Worm (Caenorhabditis elegans) whole organism, young adult: ENCODE measurements around the gene F01D5.8.

Experiments used
- B0035.1 ChIP-seq: sonication (generic microtip); optimal IDR thresholded peaks from 2 replicates; lab custom pipeline; 2016; ENCODE audit warnings: missing genetic modification characterization, mild to moderate bottlenecking, missing compliant biosample characterization, missing genotype, missing genetic modification reagents
- B0261.1 ChIP-seq: sonication (generic microtip); optimal IDR thresholded peaks from 2 replicates; lab custom pipeline; 2016; ENCODE audit warnings: mild to moderate bottlenecking, missing genetic modification characterization, moderate library complexity, missing compliant biosample characterization
- B0336.3 ChIP-seq: fragments of 200-800 bp; sonication (Bioruptor generic); IDR thresholded peaks from 2 replicates; pipeline ENCODE4 v1.3.6; 2022; ENCODE audit warnings: missing genetic modification characterization, missing compliant biosample characterization
- C06A6.2 ChIP-seq: fragments of 200-800 bp; sonication (Bioruptor generic); conservative IDR thresholded peaks from 2 replicates; pipeline ENCODE4 v1.3.6; 2022; ENCODE audit warnings: missing genetic modification characterization, missing compliant biosample characterization
- D2030.7 ChIP-seq: fragments of 200-800 bp; sonication (Bioruptor generic); IDR thresholded peaks from 2 replicates; pipeline ENCODE4 v1.3.6; 2022; ENCODE audit warnings: missing genetic modification reagents, missing genetic modification characterization, missing compliant biosample characterization
- F33H1.4 ChIP-seq: fragments of 200-800 bp; sonication (Bioruptor generic); IDR thresholded peaks from 2 replicates; pipeline ENCODE4 v1.3.6; 2022; ENCODE audit warnings: missing genetic modification reagents, missing genetic modification characterization, missing compliant biosample characterization
- F37B4.10 ChIP-seq: fragments of 200-800 bp; sonication (Bioruptor generic); IDR thresholded peaks from 2 replicates; pipeline ENCODE4 v1.3.6; 2022; ENCODE audit warnings: missing genetic modification characterization, missing compliant biosample characterization
- F52B5.7 ChIP-seq: sonication (generic microtip); optimal IDR thresholded peaks from 2 replicates; lab custom pipeline; 2016; ENCODE audit warnings: mild to moderate bottlenecking, missing genetic modification characterization, missing compliant biosample characterization
- F55B11.4 ChIP-seq: sonication (generic microtip); optimal IDR thresholded peaks from 2 replicates; lab custom pipeline; 2016; ENCODE audit warnings: missing compliant biosample characterization, missing genetic modification characterization, borderline replicate concordance; ENCODE audit not compliant: insufficient read depth
- K12H6.12 ChIP-seq: fragments of 200-800 bp; sonication (Bioruptor generic); optimal IDR thresholded peaks from 2 replicates; lab custom pipeline; 2018; ENCODE audit warnings: mild to moderate bottlenecking, missing genetic modification characterization, missing compliant biosample characterization
- T07F8.4 ChIP-seq: sonication (generic microtip); optimal IDR thresholded peaks from 2 replicates; lab custom pipeline; 2016; ENCODE audit warnings: mild to moderate bottlenecking, missing genetic modification characterization, moderate library complexity, missing compliant biosample characterization
- Y53G8AR.9 ChIP-seq: fragments of 200-800 bp; sonication (Bioruptor generic); conservative IDR thresholded peaks from 2 replicates; pipeline ENCODE4 v1.3.6; 2022; ENCODE audit warnings: missing genetic modification reagents, missing genetic modification characterization, missing compliant biosample characterization
- Y56A3A.18 ChIP-seq: fragments of 200-800 bp; sonication (Bioruptor generic); IDR thresholded peaks from 2 replicates; pipeline ENCODE4 v1.3.6; 2022; ENCODE audit warnings: missing genetic modification reagents, missing genetic modification characterization, missing compliant biosample characterization
- Y67H2A.10 ChIP-seq: fragments of 200-800 bp; sonication (Bioruptor generic); conservative IDR thresholded peaks from 2 replicates; pipeline ENCODE4 v1.3.6; 2022; ENCODE audit warnings: missing genetic modification reagents, missing genetic modification characterization, missing compliant biosample characterization
- Y95B8A.8 ChIP-seq: fragments of 200-800 bp; sonication (Bioruptor generic); IDR thresholded peaks from 2 replicates; pipeline ENCODE4 v1.3.6; 2022; ENCODE audit warnings: missing genetic modification reagents, missing genetic modification characterization, missing compliant biosample characterization
- aptf-2 ChIP-seq: fragments of 200-800 bp; sonication (Bioruptor generic); conservative IDR thresholded peaks from 2 replicates; pipeline ENCODE4 v1.3.6; 2022; ENCODE audit warnings: missing genetic modification reagents, missing genetic modification characterization, missing compliant biosample characterization
- attf-6 ChIP-seq: fragments of 200-800 bp; sonication (Bioruptor generic); IDR thresholded peaks from 2 replicates; pipeline ENCODE4 v1.3.6; 2022; ENCODE audit warnings: missing genetic modification reagents, missing genetic modification characterization, missing compliant biosample characterization
- bed-1 ChIP-seq: fragments of 200-800 bp; sonication (Bioruptor generic); IDR thresholded peaks from 2 replicates; pipeline ENCODE4 v1.3.6; 2022; ENCODE audit warnings: missing genetic modification reagents, missing genetic modification characterization, missing compliant biosample characterization
- cebp-1 ChIP-seq, 2 experiments: fragments of 200-800 bp in 1 of 2; sonication (Bioruptor generic) in 1 of 2; sonication (generic microtip) in 1 of 2; IDR thresholded peaks in 1 of 2; optimal IDR thresholded peaks in 1 of 2; 2 replicates each; pipeline versions ENCODE4 v1.3.6 to Lab custom; 2017 to 2022; ENCODE audit warnings: missing compliant biosample characterization in 2 of 2, missing genetic modification characterization in 2 of 2, mild to moderate bottlenecking in 1 of 2, missing genetic modification reagents in 1 of 2, moderate library complexity in 1 of 2
- ceh-27 ChIP-seq: fragments of 200-800 bp; sonication (Bioruptor generic); optimal IDR thresholded peaks from 2 replicates; lab custom pipeline; 2018; ENCODE audit warnings: mild to moderate bottlenecking, missing genetic modification characterization, moderate library complexity, missing compliant biosample characterization
- ceh-58 ChIP-seq: fragments of 200-800 bp; sonication (Bioruptor generic); IDR thresholded peaks from 2 replicates; pipeline ENCODE4 v1.3.6; 2022; ENCODE audit warnings: missing genetic modification characterization, missing compliant biosample characterization
- ceh-79 ChIP-seq: sonication (generic microtip); optimal IDR thresholded peaks from 2 replicates; lab custom pipeline; 2017; ENCODE audit warnings: mild to moderate bottlenecking, missing genetic modification characterization, missing compliant biosample characterization
- chd-7 ChIP-seq: sonication (generic microtip); optimal IDR thresholded peaks from 2 replicates; lab custom pipeline; 2016; ENCODE audit warnings: mild to moderate bottlenecking, missing genetic modification characterization, moderate library complexity, missing compliant biosample characterization
- dox-1 ChIP-seq: fragments of 200-800 bp; sonication (Bioruptor generic); IDR thresholded peaks from 2 replicates; pipeline ENCODE4 v1.3.6; 2022; ENCODE audit warnings: missing genetic modification reagents, missing genetic modification characterization, missing compliant biosample characterization
- dpl-1 ChIP-seq: fragments of 150-350 bp; optimal IDR thresholded peaks from 2 replicates; lab custom pipeline; 2014; ENCODE audit warnings: missing biosample characterization, missing genetic modification reagents, missing genetic modification characterization
- egl-44 ChIP-seq: fragments of 200-800 bp; sonication (Bioruptor generic); IDR thresholded peaks from 2 replicates; pipeline ENCODE4 v1.3.6; 2022; ENCODE audit warnings: missing genetic modification reagents, missing genetic modification characterization, missing compliant biosample characterization
- egrh-3 ChIP-seq: fragments of 200-800 bp; sonication (Bioruptor generic); IDR thresholded peaks from 2 replicates; pipeline ENCODE4 v1.3.6; 2022; ENCODE audit warnings: missing genetic modification reagents, missing genetic modification characterization, missing compliant biosample characterization
- ekl-4 ChIP-seq: fragments of 200-800 bp; sonication (Bioruptor generic); IDR thresholded peaks from 2 replicates; pipeline ENCODE4 v1.3.6; 2022; ENCODE audit warnings: missing genetic modification reagents, missing genetic modification characterization, missing compliant biosample characterization
- lag-1 ChIP-seq: fragments of 200-800 bp; sonication (Bioruptor generic); IDR thresholded peaks from 2 replicates; pipeline ENCODE4 v1.3.6; 2022; ENCODE audit warnings: missing genetic modification reagents, missing genetic modification characterization, missing compliant biosample characterization
- lin-54 ChIP-seq: fragments of 200-800 bp; sonication (Bioruptor generic); optimal IDR thresholded peaks from 2 replicates; lab custom pipeline; 2018; ENCODE audit warnings: mild to moderate bottlenecking, missing genetic modification characterization, missing compliant biosample characterization
- lsl-1 ChIP-seq: fragments of 200-800 bp; sonication (Bioruptor generic); optimal IDR thresholded peaks from 2 replicates; lab custom pipeline; 2018; ENCODE audit warnings: mild to moderate bottlenecking, missing genetic modification characterization, moderate library complexity, missing compliant biosample characterization
- lsy-27 ChIP-seq: sonication (generic microtip); optimal IDR thresholded peaks from 2 replicates; lab custom pipeline; 2017; ENCODE audit warnings: missing genetic modification characterization, mild to moderate bottlenecking, missing compliant biosample characterization, antibody characterized with exemption, missing genotype, borderline replicate concordance; ENCODE audit not compliant: insufficient read depth
- madf-3 ChIP-seq: fragments of 200-800 bp; sonication (Bioruptor generic); IDR thresholded peaks from 2 replicates; pipeline ENCODE4 v1.3.6; 2022; ENCODE audit warnings: missing genetic modification reagents, missing genetic modification characterization, missing compliant biosample characterization
- mes-4 ChIP-seq: sonication (generic microtip); optimal IDR thresholded peaks from 2 replicates; lab custom pipeline; 2016; ENCODE audit warnings: missing genotype, missing genetic modification characterization, missing compliant biosample characterization
- mxl-1 ChIP-seq: sonication (generic microtip); optimal IDR thresholded peaks from 2 replicates; lab custom pipeline; 2016; ENCODE audit warnings: missing genetic modification characterization, missing compliant biosample characterization
- nfya-1 ChIP-seq: sonication (generic microtip); optimal IDR thresholded peaks from 2 replicates; lab custom pipeline; 2017; ENCODE audit warnings: antibody characterized with exemption, missing compliant biosample characterization, missing genetic modification characterization, borderline replicate concordance; ENCODE audit not compliant: insufficient read depth
- nfyb-1 ChIP-seq: fragments of 200-800 bp; sonication (Bioruptor generic); IDR thresholded peaks from 2 replicates; pipeline ENCODE4 v1.3.6; 2022; ENCODE audit warnings: missing genetic modification reagents, missing genetic modification characterization, missing compliant biosample characterization
- nhr-80 ChIP-seq: sonication (generic microtip); optimal IDR thresholded peaks from 2 replicates; lab custom pipeline; 2016; ENCODE audit warnings: missing genetic modification characterization, missing compliant biosample characterization
- nhr-90 ChIP-seq: sonication (generic microtip); optimal IDR thresholded peaks from 2 replicates; lab custom pipeline; 2016; ENCODE audit warnings: missing genotype, mild to moderate bottlenecking, missing genetic modification characterization, missing compliant biosample characterization
- pha-4 ChIP-seq: fragments of 150-350 bp; sonication (generic microtip); optimal IDR thresholded peaks from 2 replicates; lab custom pipeline; 2014; ENCODE audit warnings: missing biosample characterization, missing genetic modification reagents, missing genetic modification characterization
- rpc-1 ChIP-seq, 2 experiments: fragments of 150-350 bp in 1 of 2; sonication (generic microtip) in 1 of 2; optimal IDR thresholded peaks; 2 replicates each; lab custom pipeline; 2014 to 2018; ENCODE audit warnings: missing biosample characterization in 1 of 2, missing genetic modification characterization in 1 of 2, missing genetic modification reagents in 1 of 2, missing genotype in 1 of 2
- sdz-38 ChIP-seq: sonication (generic microtip); optimal IDR thresholded peaks from 2 replicates; lab custom pipeline; 2016; ENCODE audit warnings: missing genotype, missing genetic modification characterization, missing compliant biosample characterization
- sea-2 ChIP-seq: fragments of 200-800 bp; sonication (Bioruptor generic); IDR thresholded peaks from 2 replicates; pipeline ENCODE4 v1.3.6; 2022; ENCODE audit warnings: missing genetic modification characterization, missing compliant biosample characterization
- tbp1 ChIP-seq: fragments of 200-800 bp; sonication (Bioruptor generic); optimal IDR thresholded peaks from 2 replicates; lab custom pipeline; 2018; ENCODE audit warnings: mild to moderate bottlenecking, missing genetic modification characterization, missing compliant biosample characterization
- tlf-1 ChIP-seq: fragments of 200-800 bp; sonication (Bioruptor generic); optimal IDR thresholded peaks from 2 replicates; lab custom pipeline; 2018; ENCODE audit warnings: mild to moderate bottlenecking, missing genetic modification characterization, missing compliant biosample characterization
- ztf-25 ChIP-seq: fragments of 200-800 bp; sonication (Bioruptor generic); IDR thresholded peaks from 2 replicates; pipeline ENCODE4 v1.3.6; 2022; ENCODE audit warnings: missing genetic modification reagents, missing genetic modification characterization, missing compliant biosample characterization
- ztf-28 ChIP-seq: fragments of 200-800 bp; sonication (Bioruptor generic); IDR thresholded peaks from 2 replicates; pipeline ENCODE4 v1.3.6; 2022; ENCODE audit warnings: missing genetic modification reagents, missing genetic modification characterization, missing compliant biosample characterization
- ztf-3 ChIP-seq: fragments of 200-800 bp; sonication (Bioruptor generic); optimal IDR thresholded peaks from 2 replicates; lab custom pipeline; 2018; ENCODE audit warnings: mild to moderate bottlenecking, missing genetic modification characterization, missing compliant biosample characterization

The F01D5.8 gene

DNA sequence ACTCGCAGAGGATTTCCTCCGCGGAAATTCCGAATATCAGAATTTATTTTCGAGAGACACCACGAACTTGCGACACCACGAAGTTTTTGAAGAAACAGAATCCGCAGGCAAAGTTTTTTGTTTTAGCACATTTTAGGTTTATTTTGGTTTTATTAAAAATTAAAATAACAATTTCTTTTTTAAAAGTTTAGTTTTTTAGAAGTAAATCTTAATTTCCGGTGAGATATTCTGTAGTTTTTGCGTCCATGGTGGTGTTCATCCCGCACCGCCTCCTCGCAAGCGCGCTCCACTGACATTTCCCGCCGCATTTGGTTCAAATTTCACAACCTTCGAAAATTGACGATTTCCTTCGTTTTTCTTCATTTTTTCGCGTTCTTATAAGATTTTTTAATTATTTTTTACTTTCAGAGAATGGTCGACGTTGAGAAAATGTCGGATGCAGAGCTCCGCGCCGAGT is 52.6 kb downstream of the F01D5.8 start, which contains the start of gene lem-2 (continued):
- TF ChIP-seq F37B4.10 (GFP tag; lab: Robert Waterston, UW) (no peak), lsl-1 (peak; percentile 63), sea-2 (no peak), Y53G8AR.9 (GFP tag; lab: Robert Waterston, UW) (peak; percentile 11; the same call in 1 of the 2 replicates), bed-1 (GFP tag; lab: Robert Waterston, UW) (no peak), rpc-1 (optimal IDR thresholded peaks at IDR 0.05; lab: Kevin White, UChicago) (no peak), rpc-1 (tag; optimal IDR thresholded peaks at IDR 0.05; lab: Kevin White, UChicago) (no peak), nhr-90 (tag; lab: Kevin White, UChicago) (no peak), tbp1 (GFP tag; lab: Kevin White, UChicago) (peak; percentile 56), ztf-28 (peak; percentile 84), Y67H2A.10 (GFP tag; lab: Robert Waterston, UW) (no peak), F52B5.7 (tag; lab: Kevin White, UChicago) (no peak), ekl-4 (GFP tag; lab: Robert Waterston, UW) (0 out of 2 replicates have a peak, but pooled peaks have one; percentile 12), Y56A3A.18 (GFP tag; lab: Robert Waterston, UW) (no peak), F33H1.4 (GFP tag; lab: Robert Waterston, UW) (peak; percentile 38; the same call in 1 of the 2 replicates), ztf-3 (GFP tag; lab: Kevin White, UChicago) (no peak), chd-7 (no peak), B0035.1 (tag; lab: Kevin White, UChicago) (peak; percentile 12), ztf-25 (GFP tag; lab: Robert Waterston, UW) (no peak), sdz-38 (tag; lab: Kevin White, UChicago) (no peak), B0261.1 (tag; lab: Kevin White, UChicago) (peak; percentile 15), ceh-79 (no peak), mxl-1 (tag; lab: Kevin White, UChicago) (no peak), madf-3 (GFP tag; lab: Robert Waterston, UW) (no peak), B0336.3 (GFP tag; lab: Robert Waterston, UW) (no peak), pha-4 (tag; lab: Kevin White, UChicago) (no peak), nhr-80 (tag; lab: Kevin White, UChicago) (peak; percentile 34), tlf-1 (GFP tag; lab: Kevin White, UChicago) (no peak), K12H6.12 (tag; lab: Kevin White, UChicago) (peak; percentile 76), lsy-27 (tag; lab: Kevin White, UChicago) (no peak), C06A6.2 (no peak), aptf-2 (GFP tag; lab: Robert Waterston, UW) (peak; percentile 61; the same call in 1 of the 2 replicates), egl-44 (no peak), egrh-3 (GFP tag; lab: Robert Waterston, UW) (no peak; the same call in 1 of the 2 replicates), mes-4 (tag; lab: Kevin White, UChicago) (no peak), ceh-27 (GFP tag; lab: Kevin White, UChicago) (peak; percentile 74), Y95B8A.8 (GFP tag; lab: Robert Waterston, UW) (no peak), cebp-1 (GFP tag; IDR thresholded peaks at IDR 0.05; lab: Robert Waterston, UW) (peak; percentile 81; the same call in 1 of the 2 replicates), cebp-1 (tag; optimal IDR thresholded peaks at IDR 0.05; lab: Kevin White, UChicago) (peak; percentile 90), T07F8.4 (tag; lab: Kevin White, UChicago) (peak; percentile 15), lin-54 (GFP tag; lab: Kevin White, UChicago) (peak; percentile 78), attf-6 (GFP tag; lab: Robert Waterston, UW) (no peak), nfya-1 (tag; lab: Kevin White, UChicago) (no peak), nfyb-1 (GFP tag; lab: Robert Waterston, UW) (no peak), dox-1 (GFP tag; lab: Robert Waterston, UW) (peak; percentile 80), D2030.7 (GFP tag; lab: Robert Waterston, UW) (peak; percentile 75), F55B11.4 (no peak), dpl-1 (peak; percentile 49), ceh-58 (GFP tag; lab: Robert Waterston, UW) (no peak), lag-1 (GFP tag; lab: Robert Waterston, UW) (no peak)
